Worm (Caenorhabditis elegans): ENCODE results near the gene str-89.
A peak's percentile ranks its signal among the peaks of the same experiment; 100 is the strongest.

str-89 gene

ce11 chrV:17714330-17714729, 45.7 kb downstream of the str-89 start, which contains the start of gene twk-33:
twk-33 (minus strand) TSS chrV:17714377.
- no peak for TF ChIP-seq lsy-2 (tag; optimal IDR thresholded peaks at IDR 0.05)
- TF ChIP-seq jun-1 (tag; optimal IDR thresholded peaks at IDR 0.05) = peak; percentile 49
- peak; percentile 40 for TF ChIP-seq tlp-1 (tag; optimal IDR thresholded peaks at IDR 0.05)
- TF ChIP-seq pqm-1 (tag; optimal IDR thresholded peaks at IDR 0.05) = peak; percentile 95
- no peak for TF ChIP-seq unc-30 (tag; optimal IDR thresholded peaks at IDR 0.05)
- TF ChIP-seq elt-2 (tag; optimal IDR thresholded peaks at IDR 0.05) = peak; percentile 96
- TF ChIP-seq swsn-7 (tag; optimal IDR thresholded peaks at IDR 0.05) = no peak
- peak in 1 of 6 experiments; percentile 63 for TF ChIP-seq elt-3 (tag; optimal IDR thresholded peaks at IDR 0.05)

ce11 chrV:17718647-17719046, 50.0 kb downstream of the str-89 start, which contains the start of gene str-77:
str-77 (plus strand) TSS chrV:17718947.
- no peak for TF ChIP-seq nhr-47 (tag; optimal IDR thresholded peaks at IDR 0.05)

Measured in whole organism, L1 larva.